Fruit fly (Drosophila melanogaster) whole organism, embryonic: Measurements from ENCODE around the gene CG17109.

ENCODE experiments used
- CG32767 ChIP-seq: fragments of 200-800 bp; sonication (Bioruptor generic); IDR thresholded peaks from 2 replicates; pipeline ENCODE4 v1.3.6; 2022; ENCODE audit warnings: missing biosample characterization, missing genetic modification characterization
- CG4404 ChIP-seq: fragments of 200-800 bp; sonication (Bioruptor generic); IDR thresholded peaks from 2 replicates; pipeline ENCODE4 v1.3.6; 2022; ENCODE audit warnings: missing biosample characterization, missing genetic modification characterization
- CG8924 ChIP-seq: fragments of 200-800 bp; optimal IDR thresholded peaks from 3 replicates; lab custom pipeline; 2019; ENCODE audit warnings: missing biosample characterization, mild to moderate bottlenecking, missing genetic modification characterization, moderate library complexity
- CoRest ChIP-seq: fragments of 200-800 bp; sonication (Bioruptor generic); optimal IDR thresholded peaks from 3 replicates; lab custom pipeline; 2018; ENCODE audit warnings: missing biosample characterization, mild to moderate bottlenecking, missing genetic modification characterization, moderate library complexity
- Gug ChIP-seq: fragments of 200-800 bp; sonication (Bioruptor generic); IDR thresholded peaks from 4 replicates; pipeline ENCODE4 v1.3.6; 2022; ENCODE audit warnings: missing biosample characterization, missing genetic modification characterization
- gsb ChIP-seq: fragments of 200-800 bp; sonication (Bioruptor generic); IDR thresholded peaks from 2 replicates; pipeline ENCODE4 v1.3.6; 2022; ENCODE audit warnings: missing biosample characterization, missing genetic modification characterization
- oc ChIP-seq: fragments of 200-800 bp; sonication (Bioruptor generic); optimal IDR thresholded peaks from 2 replicates; lab custom pipeline; 2018; ENCODE audit warnings: missing biosample characterization, mild to moderate bottlenecking, missing genetic modification characterization, moderate library complexity
- usp ChIP-seq: fragments of >200 bp; optimal IDR thresholded peaks from 2 replicates; lab custom pipeline; 2017; ENCODE audit warnings: missing biosample characterization, missing genetic modification characterization

- TF ChIP-seq CoRest (tag; lab: Kevin White, UChicago) (no peak), usp (GFP tag; lab: Kevin White, UChicago) (no peak), CG32767 (no peak), Gug (GFP tag; lab: Robert Waterston, UW) (no peak), CG8924 (no peak), oc (tag; lab: Kevin White, UChicago) (no peak), gsb (no peak), CG4404 (GFP tag; lab: Robert Waterston, UW) (no peak)
Observed at dm6 chr3R:23120933-23121332, 25.4 kb downstream of the CG17109 start.
